Worm (Caenorhabditis elegans) whole organism, L3 larva: ENCODE data around the gene ZC13.10.

Source experiments
- ZK546.5 ChIP-seq: sonication (generic microtip); optimal IDR thresholded peaks from 2 replicates; lab custom pipeline; 2017; ENCODE audit warnings: missing biosample characterization, missing genetic modification characterization
- ama-1 ChIP-seq: fragments of 150-350 bp; optimal IDR thresholded peaks from 2 replicates; lab custom pipeline; 2018
- ceh-9 ChIP-seq: sonication (generic microtip); optimal IDR thresholded peaks from 2 replicates; lab custom pipeline; 2018; ENCODE audit warnings: missing biosample characterization, missing genetic modification characterization
- fos-1 ChIP-seq: fragments of 150-350 bp; optimal IDR thresholded peaks from 2 replicates; lab custom pipeline; 2014; ENCODE audit warnings: missing biosample characterization, missing genetic modification characterization
- mml-1 ChIP-seq: fragments of 150-350 bp; sonication (generic microtip); optimal IDR thresholded peaks from 3 replicates; lab custom pipeline; 2014; ENCODE audit warnings: missing biosample characterization, missing genetic modification characterization
- nfya-1 ChIP-seq: sonication (generic microtip); optimal IDR thresholded peaks from 2 replicates; lab custom pipeline; 2017; ENCODE audit warnings: missing genetic modification characterization, mild to moderate bottlenecking, missing compliant biosample characterization, antibody characterized with exemption, moderate library complexity; ENCODE audit not compliant: insufficient read depth
- nhr-11 ChIP-seq: fragments of 150-350 bp; optimal IDR thresholded peaks from 2 replicates; lab custom pipeline; 2014; ENCODE audit warnings: missing biosample characterization, missing genetic modification characterization
- nhr-237 ChIP-seq: fragments of 150-350 bp; optimal IDR thresholded peaks from 2 replicates; lab custom pipeline; 2014; ENCODE audit warnings: missing biosample characterization, missing genetic modification characterization
- nhr-77 ChIP-seq: fragments of 150-350 bp; optimal IDR thresholded peaks from 2 replicates; lab custom pipeline; 2014; ENCODE audit warnings: missing biosample characterization, missing genetic modification characterization
- pha-4 ChIP-seq: fragments of 150-350 bp; optimal IDR thresholded peaks from 2 replicates; lab custom pipeline; 2014; ENCODE audit warnings: missing biosample characterization, missing genetic modification reagents, missing genetic modification characterization
- zag-1 ChIP-seq: fragments of 150-350 bp; optimal IDR thresholded peaks from 2 replicates; lab custom pipeline; 2014; ENCODE audit warnings: missing biosample characterization, missing genetic modification characterization
- ztf-11 ChIP-seq: fragments of 150-350 bp; optimal IDR thresholded peaks from 2 replicates; lab custom pipeline; 2014; ENCODE audit warnings: missing biosample characterization, missing genetic modification characterization

DNA sequence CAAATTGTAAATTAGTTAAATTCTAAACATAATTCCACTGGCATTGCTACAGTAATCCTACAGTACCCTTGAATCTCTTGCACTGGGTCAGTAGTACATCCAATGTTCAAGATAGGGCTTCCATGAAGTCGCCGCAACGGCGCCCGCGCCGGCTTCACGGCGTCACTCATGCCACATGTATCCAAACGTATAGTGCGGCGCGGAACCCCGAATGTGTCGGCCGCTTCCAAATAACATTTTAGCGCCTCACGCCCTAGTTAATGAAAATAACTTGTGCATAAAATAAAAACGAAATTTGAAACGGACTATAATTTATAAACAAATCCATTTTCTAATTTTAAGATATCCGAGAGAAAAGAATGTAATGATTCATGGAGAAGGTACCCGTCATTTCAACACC is 33.6 kb upstream of the ZC13.10 start:
- TF ChIP-seq ama-1 (lab: Kevin White, UChicago) (no peak), ztf-11 (tag; lab: Kevin White, UChicago) (no peak), nhr-77 (tag; lab: Kevin White, UChicago) (no peak), fos-1 (tag; lab: Kevin White, UChicago) (no peak), pha-4 (tag; lab: Kevin White, UChicago) (no peak), mml-1 (tag; lab: Kevin White, UChicago) (no peak), nfya-1 (tag; lab: Kevin White, UChicago) (no peak), ZK546.5 (no peak), nhr-11 (tag; lab: Kevin White, UChicago) (no peak), ceh-9 (no peak), nhr-237 (tag; lab: Kevin White, UChicago) (no peak), zag-1 (tag; lab: Kevin White, UChicago) (no peak)
